Fruit fly (Drosophila melanogaster) S2 (cell line): ENCODE results near the gene Obp85a.

Experiments
- CG8478 ChIP-seq: fragments of >200 bp; optimal IDR thresholded peaks from 2 replicates; lab custom pipeline; 2018
- CTCF ChIP-seq, 2 experiments: fragments of >200 bp; optimal IDR thresholded peaks; 2 replicates each; lab custom pipeline; 2018

DNA sequence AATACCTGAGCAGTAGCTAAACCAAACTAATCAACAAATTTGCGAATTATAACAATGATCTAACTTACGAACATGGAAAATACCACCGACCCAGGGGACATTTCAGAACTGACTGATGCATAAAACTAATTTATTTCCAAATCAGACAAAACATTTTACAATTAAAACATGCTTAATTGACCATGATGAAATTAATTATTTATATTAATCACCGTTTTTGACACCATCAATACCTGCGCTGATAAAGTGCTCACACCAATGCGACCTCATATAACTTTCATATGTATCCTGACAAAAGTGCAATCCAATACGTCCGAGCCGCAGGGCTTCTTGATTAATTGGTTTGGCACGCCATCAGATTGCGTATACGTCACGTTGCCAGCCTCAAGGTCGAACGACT is at the start of gene Obp85a:
- TF ChIP-seq CG8478 (lab: Kevin White, UChicago) (no peak), CTCF (optimal IDR thresholded peaks at IDR 0.05; lab: Kevin White, UChicago) (no peak)
